Worm (Caenorhabditis elegans): ENCODE measurements around the gene Y32G9B.1.

ce11 chrV:1797900-1798299 lies 32.0 kb downstream of the Y32G9B.1 start, which contains the start of gene F36H9.10:
- TF ChIP-seq sea-1 (GFP tag; conservative IDR thresholded peaks at IDR 0.05) (no peak), ets-7 (tag; optimal IDR thresholded peaks at IDR 0.05) (no peak), F13C5.2 (tag; optimal IDR thresholded peaks at IDR 0.05) (no peak), ceh-36 (tag; optimal IDR thresholded peaks at IDR 0.05) (no peak), pes-1 (GFP tag; IDR thresholded peaks at IDR 0.05) (no peak), tra-4 (tag; optimal IDR thresholded peaks at IDR 0.05) (no peak), tbx-11 (GFP tag; IDR thresholded peaks at IDR 0.05) (no peak), tbx-37 (GFP tag; conservative IDR thresholded peaks at IDR 0.05) (no peak), hmbx-1 (tag; optimal IDR thresholded peaks at IDR 0.05) (no peak), B0310.2 (tag; optimal IDR thresholded peaks at IDR 0.05) (no peak)

Measured in whole organism, early embryonic.